Fruit fly (Drosophila melanogaster): ENCODE measurements around the gene CG32148.

Gene CG32148

DNA sequence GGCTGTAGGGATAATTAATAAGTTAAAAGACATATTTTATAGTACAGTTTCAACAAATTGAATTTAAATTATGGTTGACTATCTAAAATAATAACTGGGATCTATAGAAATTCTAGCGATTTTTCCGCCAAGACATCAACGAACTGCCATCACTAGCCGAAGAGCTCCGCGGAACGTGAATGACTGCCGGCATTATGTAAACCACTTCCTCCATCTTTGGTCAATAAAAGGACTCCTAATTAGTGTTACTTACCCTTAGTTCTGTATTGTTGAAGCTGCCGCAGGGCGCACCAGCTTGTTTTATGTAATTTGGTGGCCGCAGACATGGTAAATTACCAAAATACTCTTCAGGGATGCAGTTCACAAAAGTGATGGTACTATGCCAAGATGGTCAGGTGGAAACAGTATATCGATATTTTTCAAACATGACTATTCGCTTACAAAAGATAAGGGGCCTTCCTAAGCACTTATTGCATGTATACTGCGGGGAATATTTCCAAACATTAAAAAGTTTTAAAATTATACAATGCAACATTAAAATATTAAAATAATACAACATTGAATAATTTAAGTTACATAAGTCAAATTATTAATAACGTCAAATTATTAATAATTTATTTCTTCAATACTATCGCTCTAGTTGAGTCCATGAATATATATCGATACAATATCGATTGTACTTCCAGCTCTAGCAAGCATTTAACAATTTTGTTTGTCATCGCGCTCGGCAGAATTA is 23.8 kb upstream of the CG32148 start, which contains the start of the genes mRpL39 and Prosbeta2 (continued):
- peak; percentile 99 for TF ChIP-seq Doc3 (GFP tag; IDR thresholded peaks at IDR 0.05; ENCODE audit: partially characterized antibody)
- no peak for TF ChIP-seq az2 (GFP tag; optimal IDR thresholded peaks at IDR 0.05)
- TF ChIP-seq Hr3 (GFP tag; optimal IDR thresholded peaks at IDR 0.05) = no peak
- TF ChIP-seq CG8924 (tag; optimal IDR thresholded peaks at IDR 0.05) = peak; percentile 65
- TF ChIP-seq CG4404 (GFP tag; IDR thresholded peaks at IDR 0.05) = peak; percentile 72
- TF ChIP-seq CG13424 (tag; optimal IDR thresholded peaks at IDR 0.05) = no peak
- no peak for TF ChIP-seq lilli (GFP tag; optimal IDR thresholded peaks at IDR 0.05)
- TF ChIP-seq CG6813 (GFP tag; optimal IDR thresholded peaks at IDR 0.05) = no peak
- TF ChIP-seq abd-A (tag; optimal IDR thresholded peaks at IDR 0.05) = no peak
- no peak for TF ChIP-seq so (GFP tag; IDR thresholded peaks at IDR 0.05)
- 0 out of 2 replicates have a peak, but pooled peaks have one; percentile 15 for TF ChIP-seq Ravus (GFP tag; IDR thresholded peaks at IDR 0.05)
- peak; percentile 98 for TF ChIP-seq sna (GFP tag; IDR thresholded peaks at IDR 0.05; ENCODE audit: partially characterized antibody)
- TF ChIP-seq Atf6 (GFP tag; IDR thresholded peaks at IDR 0.05) = peak; percentile 54
- no peak for TF ChIP-seq Antp (GFP tag; optimal IDR thresholded peaks at IDR 0.05)
- TF ChIP-seq Asciz (GFP tag; optimal IDR thresholded peaks at IDR 0.05) = peak; percentile 52
- TF ChIP-seq grn (GFP tag; optimal IDR thresholded peaks at IDR 0.05) = no peak
- no peak for TF ChIP-seq Elba2 (GFP tag; optimal IDR thresholded peaks at IDR 0.05)
- TF ChIP-seq CG31365 (tag; optimal IDR thresholded peaks at IDR 0.05) = no peak
- peak; percentile 68 for TF ChIP-seq CG14441 (GFP tag; IDR thresholded peaks at IDR 0.05)
- TF ChIP-seq pita (GFP tag; optimal IDR thresholded peaks at IDR 0.05) = no peak
- no peak for TF ChIP-seq sd (tag; optimal IDR thresholded peaks at IDR 0.05)
- no peak for TF ChIP-seq CG7745 (tag; optimal IDR thresholded peaks at IDR 0.05)
- TF ChIP-seq CG11695 (GFP tag; IDR thresholded peaks at IDR 0.05) = peak; percentile 61; the same call in 2 of the 3 replicates
- no peak for TF ChIP-seq twi (tag; optimal IDR thresholded peaks at IDR 0.05)
- no peak for TF ChIP-seq cad (GFP tag; optimal IDR thresholded peaks at IDR 0.05)
- TF ChIP-seq CG15601 (tag; optimal IDR thresholded peaks at IDR 0.05) = no peak
- no peak for TF ChIP-seq CG12659 (GFP tag; optimal IDR thresholded peaks at IDR 0.05)
- peak; percentile 90 for TF ChIP-seq CG14710 (tag; optimal IDR thresholded peaks at IDR 0.05)
- peak; percentile 42; the same call in 1 of the 2 replicates for TF ChIP-seq CG11696 (GFP tag; IDR thresholded peaks at IDR 0.05)
- peak; percentile 69 for TF ChIP-seq Blimp-1 (GFP tag; optimal IDR thresholded peaks at IDR 0.05)
- peak; percentile 84 for TF ChIP-seq CG34422 (GFP tag; IDR thresholded peaks at IDR 0.05)
- no peak for TF ChIP-seq CG18011 (GFP tag; optimal IDR thresholded peaks at IDR 0.05)
- TF ChIP-seq CG42726 (GFP tag; IDR thresholded peaks at IDR 0.05; ENCODE audit: partially characterized antibody) = peak; percentile 77
- 0 out of 2 replicates have a peak, but pooled peaks have one; percentile 19 for TF ChIP-seq aop (GFP tag; IDR thresholded peaks at IDR 0.05)
- peak; percentile 70 for TF ChIP-seq al (GFP tag; IDR thresholded peaks at IDR 0.05)
- peak; percentile 49 for TF ChIP-seq Sin3A (optimal IDR thresholded peaks at IDR 0.05)
- no peak for TF ChIP-seq jing (GFP tag; optimal IDR thresholded peaks at IDR 0.05)
- TF ChIP-seq Hr78 (GFP tag; optimal IDR thresholded peaks at IDR 0.05) = no peak
- peak; percentile 87 for TF ChIP-seq CG31441 (GFP tag; IDR thresholded peaks at IDR 0.05)
- TF ChIP-seq hbn (GFP tag; IDR thresholded peaks at IDR 0.05; ENCODE audit: partially characterized antibody) = peak; percentile 92
- TF ChIP-seq gem (tag; optimal IDR thresholded peaks at IDR 0.05) = peak; percentile 73
- no peak for TF ChIP-seq tup (GFP tag; optimal IDR thresholded peaks at IDR 0.05)
- no peak for TF ChIP-seq CG6765 (GFP tag; optimal IDR thresholded peaks at IDR 0.05)
- peak; percentile 79 for TF ChIP-seq CG32532 (GFP tag; IDR thresholded peaks at IDR 0.05)
- TF ChIP-seq E2f1 (GFP tag; IDR thresholded peaks at IDR 0.05) = peak; percentile 68
- no peak for TF ChIP-seq Lhr (GFP tag; optimal IDR thresholded peaks at IDR 0.05)
- peak; percentile 68 for TF ChIP-seq slbo (GFP tag; IDR thresholded peaks at IDR 0.05)
- no peak for TF ChIP-seq CG17385 (GFP tag; optimal IDR thresholded peaks at IDR 0.05)
- peak; percentile 66 for TF ChIP-seq slou (GFP tag; optimal IDR thresholded peaks at IDR 0.05)

Measured in whole organism, embryonic.